Fruit fly (Drosophila melanogaster) whole organism, embryonic: ENCODE data around the gene yps.

Experiments
- Adf1 ChIP-seq: fragments of 200-800 bp; sonication (Bioruptor generic); IDR thresholded peaks from 2 replicates; pipeline ENCODE4 v1.3.6; 2022; ENCODE audit warnings: missing biosample characterization, missing genetic modification characterization
- Antp ChIP-seq: fragments of 200-800 bp; sonication (Bioruptor generic); optimal IDR thresholded peaks from 3 replicates; lab custom pipeline; 2016; ENCODE audit warnings: missing biosample characterization, missing genetic modification characterization
- CG10147 ChIP-seq: fragments of 200-800 bp; sonication (Bioruptor generic); optimal IDR thresholded peaks from 2 replicates; lab custom pipeline; 2019; ENCODE audit warnings: missing biosample characterization, mild to moderate bottlenecking, missing genetic modification characterization, moderate library complexity
- CG10366 ChIP-seq: fragments of 200-800 bp; sonication (Bioruptor generic); IDR thresholded peaks from 2 replicates; pipeline ENCODE4 v1.3.6; 2022; ENCODE audit warnings: missing biosample characterization, missing genetic modification characterization
- CG10565 ChIP-seq: fragments of 200-800 bp; sonication (Bioruptor generic); optimal IDR thresholded peaks from 3 replicates; lab custom pipeline; 2016; ENCODE audit warnings: missing biosample characterization, mild to moderate bottlenecking, missing genetic modification characterization
- CG11696 ChIP-seq: fragments of 200-800 bp; sonication (Bioruptor generic); IDR thresholded peaks from 2 replicates; pipeline ENCODE4 v1.3.6; 2022; ENCODE audit warnings: missing biosample characterization, missing genetic modification characterization
- CG17186 ChIP-seq: fragments of 200-800 bp; sonication (Bioruptor generic); optimal IDR thresholded peaks from 3 replicates; lab custom pipeline; 2017; ENCODE audit warnings: missing biosample characterization, missing genetic modification reagents, missing genetic modification characterization
- CG17361 ChIP-seq: fragments of 200-800 bp; sonication (Bioruptor generic); IDR thresholded peaks from 3 replicates; pipeline ENCODE4 v1.3.6; 2022; ENCODE audit warnings: missing biosample characterization, missing genetic modification characterization
- CG1792 ChIP-seq: fragments of 200-800 bp; sonication (Bioruptor generic); optimal IDR thresholded peaks from 2 replicates; lab custom pipeline; 2016; ENCODE audit warnings: missing biosample characterization, missing genetic modification characterization
- CG2202 ChIP-seq: fragments of 200-800 bp; sonication (Bioruptor generic); optimal IDR thresholded peaks from 2 replicates; lab custom pipeline; 2018; ENCODE audit warnings: missing biosample characterization, mild to moderate bottlenecking, missing genetic modification characterization
- CG30403 ChIP-seq: fragments of 200-800 bp; sonication (Bioruptor generic); optimal IDR thresholded peaks from 3 replicates; lab custom pipeline; 2016; ENCODE audit warnings: missing biosample characterization, missing genetic modification characterization
- CG3407 ChIP-seq: fragments of 200-800 bp; sonication (Bioruptor generic); optimal IDR thresholded peaks from 2 replicates; lab custom pipeline; 2018; ENCODE audit warnings: missing biosample characterization, mild to moderate bottlenecking, missing genetic modification characterization
- CG3838 ChIP-seq: fragments of 200-800 bp; sonication (Bioruptor generic); optimal IDR thresholded peaks from 3 replicates; lab custom pipeline; 2016; ENCODE audit warnings: missing biosample characterization, missing genetic modification characterization
- CG4404 ChIP-seq: fragments of 200-800 bp; sonication (Bioruptor generic); IDR thresholded peaks from 2 replicates; pipeline ENCODE4 v1.3.6; 2022; ENCODE audit warnings: missing biosample characterization, missing genetic modification characterization
- CG4424 ChIP-seq: fragments of 200-800 bp; sonication (Bioruptor generic); optimal IDR thresholded peaks from 3 replicates; lab custom pipeline; 2016; ENCODE audit warnings: missing biosample characterization, missing genetic modification characterization
- CG7271 ChIP-seq: fragments of 200-800 bp; sonication (Bioruptor generic); optimal IDR thresholded peaks from 2 replicates; lab custom pipeline; 2018; ENCODE audit warnings: missing biosample characterization, mild to moderate bottlenecking, missing genetic modification characterization, moderate library complexity
- CG8089 ChIP-seq: fragments of 200-800 bp; sonication (Bioruptor generic); optimal IDR thresholded peaks from 3 replicates; lab custom pipeline; 2016; ENCODE audit warnings: missing biosample characterization, missing genetic modification characterization
- CG8388 ChIP-seq: fragments of 200-800 bp; sonication (Bioruptor generic); optimal IDR thresholded peaks from 2 replicates; lab custom pipeline; 2019; ENCODE audit warnings: missing biosample characterization, mild to moderate bottlenecking, missing genetic modification characterization, moderate library complexity
- Dip3 ChIP-seq: fragments of 200-800 bp; sonication (Bioruptor generic); optimal IDR thresholded peaks from 3 replicates; lab custom pipeline; 2016; ENCODE audit warnings: missing biosample characterization, missing genetic modification characterization
- Doc3 ChIP-seq: fragments of 200-800 bp; sonication (Bioruptor generic); IDR thresholded peaks from 3 replicates; pipeline ENCODE4 v1.3.6; 2022; ENCODE audit warnings: missing biosample characterization, missing genetic modification characterization; ENCODE audit not compliant: partially characterized antibody
- Gug ChIP-seq: fragments of 200-800 bp; sonication (Bioruptor generic); IDR thresholded peaks from 4 replicates; pipeline ENCODE4 v1.3.6; 2022; ENCODE audit warnings: missing biosample characterization, missing genetic modification characterization
- Hr39 ChIP-seq: fragments of >200 bp; optimal IDR thresholded peaks from 2 replicates; lab custom pipeline; 2017
- NC2β ChIP-seq: fragments of 200-800 bp; sonication (Bioruptor generic); optimal IDR thresholded peaks from 2 replicates; lab custom pipeline; 2016; ENCODE audit warnings: missing biosample characterization, missing genetic modification characterization
- Rx ChIP-seq: fragments of 200-800 bp; sonication (Bioruptor generic); IDR thresholded peaks from 2 replicates; pipeline ENCODE4 v1.3.6; 2022; ENCODE audit warnings: missing biosample characterization, missing genetic modification characterization
- Spps ChIP-seq: fragments of 200-800 bp; sonication (Bioruptor generic); optimal IDR thresholded peaks from 2 replicates; lab custom pipeline; 2018; ENCODE audit warnings: missing biosample characterization, mild to moderate bottlenecking, missing genetic modification characterization
- TFAM ChIP-seq: fragments of 200-800 bp; sonication (Bioruptor generic); optimal IDR thresholded peaks from 2 replicates; lab custom pipeline; 2017; ENCODE audit warnings: missing biosample characterization, missing genetic modification characterization, inconsistent platforms
- ac ChIP-seq: fragments of 200-800 bp; sonication (Bioruptor generic); optimal IDR thresholded peaks from 3 replicates; lab custom pipeline; 2017; ENCODE audit warnings: missing biosample characterization, mild to moderate bottlenecking, missing genetic modification characterization
- amos ChIP-seq: fragments of 200-800 bp; sonication (Bioruptor generic); IDR thresholded peaks from 2 replicates; pipeline ENCODE4 v1.3.6; 2022; ENCODE audit warnings: missing biosample characterization, missing genetic modification characterization; ENCODE audit not compliant: partially characterized antibody
- ap ChIP-seq: fragments of 200-800 bp; sonication (Bioruptor generic); IDR thresholded peaks from 2 replicates; pipeline ENCODE4 v1.3.6; 2022; ENCODE audit warnings: missing biosample characterization, missing genetic modification characterization
- cad ChIP-seq: fragments of >200 bp; optimal IDR thresholded peaks from 2 replicates; lab custom pipeline; 2017; ENCODE audit warnings: missing biosample characterization, missing genetic modification characterization
- caup ChIP-seq: fragments of 200-800 bp; sonication (Bioruptor generic); optimal IDR thresholded peaks from 3 replicates; lab custom pipeline; 2017; ENCODE audit warnings: missing biosample characterization, mild to moderate bottlenecking, missing genetic modification characterization, moderate library complexity; ENCODE audit not compliant: severe bottlenecking
- chm ChIP-seq: fragments of 200-800 bp; sonication (Bioruptor generic); IDR thresholded peaks from 2 replicates; pipeline ENCODE4 v1.3.6; 2022; ENCODE audit warnings: missing biosample characterization, missing genetic modification characterization
- dan ChIP-seq: fragments of 200-800 bp; sonication (Bioruptor generic); IDR thresholded peaks from 2 replicates; pipeline ENCODE4 v1.3.6; 2022; ENCODE audit warnings: missing biosample characterization, missing genetic modification characterization
- dati ChIP-seq: fragments of 200-800 bp; sonication (Bioruptor generic); IDR thresholded peaks from 2 replicates; pipeline ENCODE4 v1.3.6; 2022; ENCODE audit warnings: missing biosample characterization, missing genetic modification characterization
- en ChIP-seq: fragments of 200-800 bp; sonication (Bioruptor generic); optimal IDR thresholded peaks from 2 replicates; lab custom pipeline; 2016; ENCODE audit warnings: missing biosample characterization, missing genetic modification characterization
- eve ChIP-seq, 2 experiments: fragments of >200 bp; optimal IDR thresholded peaks; 2 replicates each; lab custom pipeline; 2017; ENCODE audit warnings: missing biosample characterization in 2 of 2, missing genetic modification characterization in 2 of 2
- nau ChIP-seq: fragments of 200-800 bp; sonication (Bioruptor generic); optimal IDR thresholded peaks from 3 replicates; lab custom pipeline; 2017; ENCODE audit warnings: missing biosample characterization, mild to moderate bottlenecking, missing genetic modification characterization, missing genetic modification reagents
- onecut ChIP-seq: fragments of 200-800 bp; sonication (Bioruptor generic); IDR thresholded peaks from 2 replicates; pipeline ENCODE4 v1.3.6; 2022; ENCODE audit warnings: missing biosample characterization, missing genetic modification characterization
- pan ChIP-seq, 4 experiments: fragments of >200 bp in 3 of 4; fragments of 200-800 bp in 1 of 4; sonication (Bioruptor generic) in 1 of 4; optimal IDR thresholded peaks in 3 of 4; IDR thresholded peaks in 1 of 4; 2 replicates each; pipeline versions ENCODE4 v1.3.6 to Lab custom; 2017 to 2022; ENCODE audit warnings: missing biosample characterization in 2 of 4, missing genetic modification characterization in 2 of 4, mixed read lengths in 1 of 4
- peb ChIP-seq: fragments of 200-800 bp; sonication (Bioruptor generic); IDR thresholded peaks from 2 replicates; pipeline ENCODE4 v1.3.6; 2022; ENCODE audit warnings: missing biosample characterization, missing genetic modification characterization
- run ChIP-seq: fragments of 200-800 bp; sonication (Bioruptor generic); optimal IDR thresholded peaks from 3 replicates; lab custom pipeline; 2018; ENCODE audit warnings: missing biosample characterization, mild to moderate bottlenecking, missing genetic modification characterization
- sd ChIP-seq: fragments of 200-800 bp; sonication (Bioruptor generic); optimal IDR thresholded peaks from 3 replicates; lab custom pipeline; 2018; ENCODE audit warnings: missing biosample characterization, mild to moderate bottlenecking, missing genetic modification characterization, moderate library complexity
- sima ChIP-seq: fragments of 200-800 bp; sonication (Bioruptor generic); optimal IDR thresholded peaks from 2 replicates; lab custom pipeline; 2016; ENCODE audit warnings: missing biosample characterization, missing genetic modification characterization
- slp2 ChIP-seq: fragments of 200-800 bp; sonication (Bioruptor generic); optimal IDR thresholded peaks from 2 replicates; lab custom pipeline; 2016; ENCODE audit warnings: missing biosample characterization, missing genetic modification characterization
- sug ChIP-seq: fragments of 200-800 bp; optimal IDR thresholded peaks from 2 replicates; lab custom pipeline; 2019; ENCODE audit warnings: missing biosample characterization, mild to moderate bottlenecking, missing genetic modification characterization, moderate library complexity
- unc-4 ChIP-seq: fragments of 200-800 bp; sonication (Bioruptor generic); IDR thresholded peaks from 2 replicates; pipeline ENCODE4 v1.3.6; 2022; ENCODE audit warnings: missing biosample characterization, missing genetic modification characterization; ENCODE audit not compliant: partially characterized antibody
- wdn ChIP-seq: fragments of 200-800 bp; sonication (Bioruptor generic); IDR thresholded peaks from 2 replicates; pipeline ENCODE4 v1.3.6; 2022; ENCODE audit warnings: missing biosample characterization, missing genetic modification characterization
- yki ChIP-seq: fragments of >200 bp; optimal IDR thresholded peaks from 3 replicates; lab custom pipeline; 2018
- zen ChIP-seq: fragments of 200-800 bp; sonication (Bioruptor generic); optimal IDR thresholded peaks from 3 replicates; lab custom pipeline; 2018; ENCODE audit warnings: missing biosample characterization, mild to moderate bottlenecking, missing genetic modification characterization, moderate library complexity
- zfh2 ChIP-seq: fragments of 200-800 bp; sonication (Bioruptor generic); optimal IDR thresholded peaks from 2 replicates; lab custom pipeline; 2016; ENCODE audit warnings: missing biosample characterization, missing genetic modification characterization

Gene yps

DNA sequence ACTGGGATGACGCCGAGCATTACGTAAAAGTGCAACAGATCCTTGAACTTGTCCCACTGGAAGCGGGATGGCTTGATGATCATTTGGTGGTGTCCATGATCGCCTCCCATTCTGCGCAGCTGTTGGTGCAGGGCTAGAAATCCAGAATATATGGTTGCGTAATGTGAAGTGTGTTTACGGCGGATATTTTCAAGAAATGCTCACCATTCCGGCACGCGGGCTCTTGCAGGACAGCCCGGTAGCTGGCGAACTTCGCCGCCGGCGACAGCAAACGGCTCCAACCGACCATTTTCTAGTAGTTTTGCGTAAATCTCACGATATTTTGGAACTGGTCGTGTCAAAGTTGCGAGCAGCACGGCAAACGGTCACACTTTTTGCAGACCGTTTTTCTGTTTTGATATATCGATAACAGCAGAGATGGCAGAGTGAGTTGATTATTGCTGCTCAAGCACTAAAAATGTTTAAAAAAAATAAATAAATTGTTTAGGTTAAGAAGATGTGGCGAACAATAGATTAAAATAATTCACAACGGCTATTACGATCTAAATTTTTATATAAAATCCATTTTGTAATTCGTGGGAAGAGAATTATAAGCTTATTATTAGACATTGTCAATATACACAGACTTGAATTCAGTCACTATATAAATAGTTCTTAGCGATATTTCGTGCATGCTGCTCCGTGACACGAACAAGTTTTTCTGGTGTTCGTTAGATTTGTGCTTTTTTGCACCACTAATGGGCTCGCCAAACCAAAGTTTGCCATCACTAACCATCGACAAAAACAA, 13.4 kb upstream of the yps start, which contains the start of the genes ND-SGDH and RhoGAP68F (continued):
- TF ChIP-seq zfh2 (GFP tag; lab: Kevin White, UChicago): peak; percentile 86
- peak; percentile 90 for TF ChIP-seq CG30403 (GFP tag; lab: Kevin White, UChicago)
- TF ChIP-seq caup (GFP tag; lab: Kevin White, UChicago): peak; percentile 51
- peak; percentile 82 for TF ChIP-seq sug (tag; lab: Kevin White, UChicago)
- no peak for TF ChIP-seq eve (GFP tag; optimal IDR thresholded peaks at IDR 0.05; lab: Kevin White, UChicago)
- peak; percentile 49 for TF ChIP-seq sd (tag; lab: Kevin White, UChicago)
- no peak for TF ChIP-seq dan
- TF ChIP-seq CG17186: peak; percentile 31
- TF ChIP-seq Spps (tag; lab: Kevin White, UChicago): peak; percentile 2
- 0 out of 2 replicates have a peak, but pooled peaks have one; percentile 35 for TF ChIP-seq wdn (GFP tag; lab: Robert Waterston, UW)
- TF ChIP-seq Gug (GFP tag; lab: Robert Waterston, UW): peak; percentile 72; the same call in 2 of the 4 replicates
- TF ChIP-seq zen (tag; lab: Kevin White, UChicago): peak; percentile 54
- peak; percentile 33; the same call in 1 of the 2 replicates for TF ChIP-seq peb (GFP tag; lab: Robert Waterston, UW)
- TF ChIP-seq unc-4 (GFP tag; lab: Robert Waterston, UW): peak; percentile 91
- no peak for TF ChIP-seq CG10565 (GFP tag; lab: Kevin White, UChicago)
- no peak for TF ChIP-seq nau (GFP tag; lab: Kevin White, UChicago)
- peak; percentile 48 for TF ChIP-seq NC2β (GFP tag; lab: Kevin White, UChicago)
- peak; percentile 63 for TF ChIP-seq Antp
- no peak for TF ChIP-seq cad (GFP tag; lab: Kevin White, UChicago)
- TF ChIP-seq CG17361 (GFP tag; lab: Robert Waterston, UW): peak; percentile 87
- TF ChIP-seq CG3838 (GFP tag; lab: Kevin White, UChicago): peak; percentile 27
- TF ChIP-seq Doc3 (GFP tag; lab: Robert Waterston, UW): peak; percentile 95
- peak; percentile 49 for TF ChIP-seq CG3407 (GFP tag; lab: Kevin White, UChicago)
- TF ChIP-seq CG4424: peak; percentile 73
- no peak for TF ChIP-seq CG7271 (tag; lab: Kevin White, UChicago)
- peak; percentile 81 for TF ChIP-seq CG4404 (GFP tag; lab: Robert Waterston, UW)
- no peak for TF ChIP-seq chm (GFP tag; lab: Robert Waterston, UW)
- peak; percentile 17 for TF ChIP-seq run (tag; lab: Kevin White, UChicago)
- peak; percentile 60 for TF ChIP-seq CG8388 (GFP tag; lab: Kevin White, UChicago)
- peak; percentile 56; the same call in 1 of the 2 replicates for TF ChIP-seq CG10366 (GFP tag; lab: Robert Waterston, UW)
- peak; percentile 34 for TF ChIP-seq onecut
- no peak for TF ChIP-seq CG11696
- TF ChIP-seq en (GFP tag; lab: Kevin White, UChicago): peak; percentile 3
- no peak for TF ChIP-seq TFAM (GFP tag; lab: Kevin White, UChicago)
- no peak for TF ChIP-seq sima (GFP tag; lab: Kevin White, UChicago)
- TF ChIP-seq slp2: peak; percentile 58
- TF ChIP-seq dati: no peak
- peak; percentile 82 for TF ChIP-seq Dip3 (GFP tag; lab: Kevin White, UChicago)
- peak; percentile 45 for TF ChIP-seq CG8089 (GFP tag; lab: Kevin White, UChicago)
- no peak for TF ChIP-seq yki (lab: Kevin White, UChicago)
- TF ChIP-seq pan (optimal IDR thresholded peaks at IDR 0.05; lab: Kevin White, UChicago): no peak
- peak in 1 of 2 experiments; percentile 51 for TF ChIP-seq pan (GFP tag; optimal IDR thresholded peaks at IDR 0.05 in 1 of 2, IDR thresholded peaks at IDR 0.05 in 1 of 2)
- TF ChIP-seq Hr39: no peak
- TF ChIP-seq Adf1: peak; percentile 41
- peak; percentile 73 for TF ChIP-seq CG10147 (GFP tag; lab: Kevin White, UChicago)
- TF ChIP-seq ac (GFP tag; lab: Kevin White, UChicago): no peak
- no peak; the same call in 1 of the 2 replicates for TF ChIP-seq Rx (GFP tag; lab: Robert Waterston, UW)
- TF ChIP-seq ap (GFP tag; lab: Robert Waterston, UW): no peak
- TF ChIP-seq CG2202: peak; percentile 21
- TF ChIP-seq CG1792 (GFP tag; lab: Kevin White, UChicago): peak; percentile 17
- peak; percentile 84 for TF ChIP-seq amos (GFP tag; lab: Robert Waterston, UW)
